Worm (Caenorhabditis elegans): ENCODE data around the gene F54E4.4.

DNA sequence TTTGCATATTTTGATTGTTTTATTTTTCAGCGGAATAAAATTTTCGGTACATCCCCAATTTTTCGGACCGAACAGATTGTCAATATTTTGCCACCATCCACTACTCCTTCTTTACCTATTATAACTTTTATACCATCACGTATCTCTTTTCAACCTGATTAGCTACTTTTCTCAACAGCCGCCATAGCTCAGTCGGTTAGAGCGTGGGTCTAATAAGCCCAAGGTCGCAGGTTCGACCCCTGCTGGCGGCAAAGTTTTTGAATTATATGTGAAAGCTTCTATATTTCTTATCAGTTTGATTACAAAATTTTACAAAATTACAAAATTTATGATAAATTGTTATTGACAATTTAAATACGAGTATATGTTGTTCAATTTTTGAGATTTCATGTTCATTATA, 33.7 kb upstream of the F54E4.4 start:
- no peak for TF ChIP-seq repo-1 (tag; optimal IDR thresholded peaks at IDR 0.05)
- no peak for TF ChIP-seq ama-1 (optimal IDR thresholded peaks at IDR 0.05)
- TF ChIP-seq ama-1 (GFP tag; optimal IDR thresholded peaks at IDR 0.05) = peak in 1 of 2 experiments; percentile 40
- TF ChIP-seq fkh-3 (tag; optimal IDR thresholded peaks at IDR 0.05) = no peak
- no peak for TF ChIP-seq F10E7.11 (tag; optimal IDR thresholded peaks at IDR 0.05)
- no peak for TF ChIP-seq attf-5 (GFP tag; optimal IDR thresholded peaks at IDR 0.05)
- no peak for TF ChIP-seq ztf-22 (GFP tag; optimal IDR thresholded peaks at IDR 0.05)
- TF ChIP-seq mcd-1 (GFP tag; IDR thresholded peaks at IDR 0.05) = no peak
- no peak for TF ChIP-seq pha-4 (tag; optimal IDR thresholded peaks at IDR 0.05)
- TF ChIP-seq dox-1 (GFP tag; IDR thresholded peaks at IDR 0.05) = no peak
- TF ChIP-seq ceh-27 (GFP tag; optimal IDR thresholded peaks at IDR 0.05) = no peak
- TF ChIP-seq Y56A3A.18 (GFP tag; IDR thresholded peaks at IDR 0.05) = peak; percentile 64; the same call in 1 of the 2 replicates
- peak; percentile 20 for TF ChIP-seq F23B12.7 (tag; optimal IDR thresholded peaks at IDR 0.05; ENCODE audit: insufficient read depth)
- TF ChIP-seq egl-18 (GFP tag; IDR thresholded peaks at IDR 0.05) = no peak
